Fruit fly (Drosophila melanogaster) whole organism, larva: ENCODE results near the gene kumpel.

Experiments
- noc ChIP-seq: fragments of 200-800 bp; sonication (Bioruptor generic); optimal IDR thresholded peaks from 3 replicates; lab custom pipeline; 2019; ENCODE audit warnings: missing biosample characterization, mild to moderate bottlenecking, missing genetic modification characterization, moderate library complexity

kumpel gene

dm6 chr3R:25906722-25907121 lies at the start of gene kumpel:
Gene kumpel (plus strand): TSS chr3R:25907022.
- TF ChIP-seq noc (tag; lab: Kevin White, UChicago) = peak; percentile 75

- TF ChIP-seq noc (tag; lab: Kevin White, UChicago) = no peak
Observed at dm6 chr3R:25870389-25870788, 36.4 kb upstream of the kumpel start.

dm6 chr3R:25876639-25877038 lies 30.2 kb upstream of the kumpel start:
- no peak for TF ChIP-seq noc (tag; lab: Kevin White, UChicago)

- TF ChIP-seq noc (tag; lab: Kevin White, UChicago) = no peak
Observed at dm6 chr3R:25877064-25877463, 29.8 kb upstream of the kumpel start.

dm6 chr3R:25879324-25879766 lies 27.5 kb upstream of the kumpel start:
- TF ChIP-seq noc (tag; lab: Kevin White, UChicago) = no peak

DNA sequence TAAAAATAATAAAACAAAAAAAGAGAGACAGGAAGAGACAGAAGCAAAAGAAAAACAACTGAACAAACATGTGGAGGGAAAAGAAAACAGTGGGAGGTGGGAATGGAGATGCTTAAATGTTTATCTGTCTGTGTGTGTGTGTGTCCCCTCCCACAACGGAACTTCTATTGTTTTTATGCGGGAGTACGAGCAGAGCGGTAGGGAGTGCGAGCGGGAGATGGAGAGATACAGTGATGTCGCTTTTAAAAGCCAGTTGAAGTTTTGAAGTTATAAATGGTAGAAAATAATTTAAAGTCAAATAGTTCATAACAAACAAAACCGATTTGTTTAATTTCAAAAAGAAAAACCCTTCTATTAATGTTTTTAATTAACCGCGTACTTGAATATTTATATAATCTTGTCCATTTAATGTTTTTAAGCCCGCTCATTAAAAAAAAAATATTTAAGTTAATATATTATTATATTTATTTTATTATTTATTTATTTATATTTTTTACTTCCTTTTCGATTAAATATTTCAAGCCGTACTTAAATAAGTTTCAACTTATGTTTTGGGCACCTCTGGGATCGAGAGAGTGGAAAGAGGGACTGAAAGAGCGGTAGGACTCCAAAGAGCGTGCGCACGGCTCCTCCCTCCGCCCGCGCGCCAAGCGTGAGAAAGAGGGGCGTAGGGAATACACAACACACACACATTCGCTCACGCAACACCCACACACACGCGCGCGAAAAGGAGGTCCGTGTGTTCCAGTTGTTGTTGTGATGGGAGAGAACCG lies 26.4 kb upstream of the kumpel start:
- TF ChIP-seq noc (tag; lab: Kevin White, UChicago) = no peak

DNA sequence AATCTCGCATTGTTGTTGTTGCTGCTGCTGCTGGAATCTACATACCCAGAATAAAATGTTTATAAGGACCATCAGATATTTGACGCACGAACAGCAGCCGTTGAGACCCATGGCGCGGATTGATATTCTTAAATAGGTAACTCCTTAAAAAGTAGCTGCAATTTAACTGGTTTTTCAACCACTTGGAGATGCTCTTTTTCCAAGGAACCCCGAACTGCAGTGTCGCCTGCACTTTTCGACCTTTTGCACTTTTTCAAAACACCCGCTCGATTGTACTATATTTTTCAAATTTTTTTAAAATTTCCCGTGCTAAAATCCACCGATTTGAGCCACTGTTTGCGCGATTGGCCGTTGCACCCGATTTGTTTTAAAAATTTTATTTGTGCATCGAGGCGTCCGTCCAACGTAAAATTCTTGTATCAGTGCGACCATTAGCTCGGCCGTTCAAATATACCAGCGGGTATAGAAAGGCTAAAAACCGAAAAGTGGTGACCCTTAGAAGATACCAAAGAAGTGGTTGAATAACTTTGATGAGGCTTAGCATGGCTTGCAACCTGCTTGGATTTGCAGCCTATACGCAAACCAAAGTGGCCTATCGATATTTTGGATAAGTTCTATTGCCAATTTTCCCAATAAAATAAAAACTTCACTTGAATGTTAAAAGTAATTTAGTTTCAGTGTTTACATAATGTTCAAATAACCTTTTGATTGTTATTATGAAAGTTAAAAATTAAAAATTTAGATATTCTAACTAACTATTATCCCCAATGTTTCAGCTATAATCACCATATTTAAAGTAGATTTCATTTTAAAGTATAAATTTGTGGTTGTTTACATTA lies 25.6 kb upstream of the kumpel start, which contains the start of gene Tsp96F:
TSS of gene Tsp96F (minus strand) at position 457 of the 839 bp plus-strand sequence.
- TF ChIP-seq noc (tag; lab: Kevin White, UChicago) = no peak

DNA sequence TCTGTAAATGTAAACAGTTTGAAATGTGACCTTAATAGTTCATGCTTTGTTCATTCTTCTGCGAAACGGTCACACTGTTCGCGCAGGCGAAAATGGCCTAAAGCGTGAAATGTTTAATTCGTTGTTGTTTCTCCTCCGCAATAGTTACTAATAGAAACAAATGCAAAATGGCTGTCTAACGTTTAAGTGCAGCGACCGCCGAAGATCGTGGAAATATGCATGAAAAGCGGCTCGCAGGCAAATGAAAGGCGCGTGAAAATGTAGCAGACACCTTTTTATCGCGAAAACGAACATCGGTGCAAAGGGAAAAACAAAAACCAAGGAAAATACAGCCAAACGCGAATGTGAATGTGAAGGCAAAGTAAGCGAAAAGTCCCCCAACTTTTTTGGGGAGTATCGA lies 24.9 kb upstream of the kumpel start, which contains the start of gene SppL:
TSS of gene SppL (plus strand) at position 70 of the 400 bp plus-strand sequence.
- no peak for TF ChIP-seq noc (tag; lab: Kevin White, UChicago)

DNA sequence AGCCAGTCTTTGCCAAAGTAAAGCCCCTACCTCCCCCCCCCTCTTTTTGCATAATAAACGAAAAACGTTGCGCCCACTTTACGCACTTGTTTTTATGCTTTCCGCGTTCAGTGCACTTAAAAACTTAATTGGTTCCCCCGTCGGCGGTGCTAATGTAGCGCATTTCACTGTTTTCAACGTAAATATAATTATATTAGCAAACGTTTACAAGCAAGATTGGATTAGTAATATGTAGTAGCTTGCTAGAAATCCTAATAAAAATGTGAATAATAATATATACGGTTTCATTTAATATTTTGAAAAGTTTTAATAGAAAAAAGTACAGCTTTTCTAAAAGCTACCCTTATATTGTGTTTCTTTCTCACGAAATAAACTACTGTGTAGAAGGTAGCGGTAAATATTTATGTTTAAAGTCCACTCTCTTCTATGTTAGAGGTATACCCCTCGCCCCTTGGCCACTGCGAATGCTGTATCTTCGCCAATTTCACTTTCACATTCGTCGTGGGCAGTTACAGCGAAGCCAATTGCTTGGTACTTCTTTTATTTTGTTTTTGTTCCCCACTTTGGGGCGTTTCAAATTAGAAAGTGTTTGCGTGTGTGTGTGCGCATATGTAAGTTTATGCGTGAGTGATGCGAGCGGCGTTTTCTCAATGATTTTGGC lies 24.1 kb upstream of the kumpel start:
- no peak for TF ChIP-seq noc (tag; lab: Kevin White, UChicago)

DNA sequence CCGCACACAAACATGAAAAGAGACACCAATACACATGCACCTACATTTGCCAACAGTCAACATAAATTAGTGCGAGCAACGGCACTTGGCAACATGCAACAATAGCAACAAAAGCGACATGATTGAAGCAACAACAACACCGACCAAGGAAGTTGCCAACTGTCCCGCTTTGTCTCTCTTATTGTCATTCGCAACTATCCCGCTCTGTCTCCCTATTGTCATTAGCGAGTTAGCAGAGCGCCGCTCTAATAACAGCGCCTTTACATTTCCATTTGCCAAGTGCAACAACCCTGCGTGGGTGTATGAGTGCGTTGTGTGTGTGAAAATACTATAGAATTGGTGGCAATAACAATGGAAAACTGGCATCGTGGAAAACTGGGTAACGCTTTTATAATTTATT lies 22.9 kb upstream of the kumpel start:
- no peak for TF ChIP-seq noc (tag; lab: Kevin White, UChicago)

dm6 chr3R:25884301-25884700 lies 22.5 kb upstream of the kumpel start:
- TF ChIP-seq noc (tag; lab: Kevin White, UChicago) = no peak

DNA sequence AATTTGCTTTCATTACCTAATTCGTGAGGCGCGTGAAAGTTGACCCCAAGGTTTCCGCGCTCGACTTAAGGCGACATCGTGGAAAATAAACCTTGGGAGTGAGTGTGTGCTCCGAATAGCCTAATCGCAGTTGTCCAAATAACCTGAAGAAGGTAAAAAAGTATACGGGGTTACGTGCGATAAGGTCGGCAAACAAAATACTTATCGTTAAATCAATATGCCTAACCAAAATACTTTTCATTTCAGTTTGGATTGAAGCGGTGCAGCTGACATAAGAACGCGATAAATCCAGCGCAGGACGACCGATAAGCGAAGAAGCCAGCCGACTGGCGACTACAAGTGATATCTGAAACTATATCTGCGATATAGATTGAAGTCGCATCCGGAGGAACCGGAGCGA lies 21.7 kb upstream of the kumpel start:
- TF ChIP-seq noc (tag; lab: Kevin White, UChicago) = no peak

- TF ChIP-seq noc (tag; lab: Kevin White, UChicago) = peak; percentile 16
Observed at dm6 chr3R:25888307-25889075, 18.3 kb upstream of the kumpel start, which contains the start of gene Lnk. Gene Lnk (plus strand): TSS chr3R:25888542.

dm6 chr3R:25893272-25893671 lies 13.6 kb upstream of the kumpel start, which contains the start of gene CG5913:
Gene CG5913 (plus strand): TSS chr3R:25893495.
- no peak for TF ChIP-seq noc (tag; lab: Kevin White, UChicago)

DNA sequence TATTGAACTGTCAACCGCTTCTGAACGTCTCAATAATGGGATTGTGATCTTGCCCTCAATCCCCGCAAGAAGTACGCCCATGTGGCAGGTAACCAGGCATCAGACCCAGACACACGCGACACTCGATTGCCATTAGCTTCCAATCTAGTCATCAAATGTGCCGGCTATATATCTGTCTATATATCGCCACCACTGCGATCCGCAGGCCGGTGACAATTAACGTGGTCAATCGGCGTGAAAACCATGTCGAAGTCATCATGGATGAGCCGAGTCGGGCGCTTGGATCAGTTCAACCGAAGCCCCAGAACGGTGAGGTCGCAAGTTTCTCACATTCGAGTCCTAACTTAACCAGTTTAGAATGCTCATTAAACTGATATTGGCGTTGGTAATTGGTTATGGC lies 11.3 kb upstream of the kumpel start, which contains the start of gene Sodq:
TSS of gene Sodq (plus strand) at position 301 of the 400 bp plus-strand sequence.
- no peak for TF ChIP-seq noc (tag; lab: Kevin White, UChicago)
